Worm (Caenorhabditis elegans): ENCODE measurements around the gene irld-50.

Gene irld-50

ce11 chrII:2903748-2904147, 40.1 kb downstream of the irld-50 start:
- TF ChIP-seq zfh-2 (GFP tag; conservative IDR thresholded peaks at IDR 0.05) = peak; percentile 78; the same call in 1 of the 2 replicates
- TF ChIP-seq lag-1 (GFP tag; IDR thresholded peaks at IDR 0.05) = no peak
- peak; percentile 97 for TF ChIP-seq egrh-3 (GFP tag; IDR thresholded peaks at IDR 0.05)

ce11 chrII:2901158-2901557, 42.7 kb downstream of the irld-50 start:
- TF ChIP-seq attf-3 (GFP tag; conservative IDR thresholded peaks at IDR 0.05) = no peak
- no peak for TF ChIP-seq lag-1 (GFP tag; IDR thresholded peaks at IDR 0.05)
- TF ChIP-seq akir-1 (GFP tag; optimal IDR thresholded peaks at IDR 0.05) = no peak
- TF ChIP-seq F23B12.7 (tag; optimal IDR thresholded peaks at IDR 0.05; ENCODE audit: insufficient read depth) = no peak
- no peak for TF ChIP-seq chd-7 (tag; optimal IDR thresholded peaks at IDR 0.05)
- TF ChIP-seq F57C9.4 (tag; optimal IDR thresholded peaks at IDR 0.05) = no peak
- no peak for TF ChIP-seq pbrm-1 (GFP tag; IDR thresholded peaks at IDR 0.05)
- no peak for TF ChIP-seq cebp-1 (GFP tag; IDR thresholded peaks at IDR 0.05)
- no peak for TF ChIP-seq cebp-1 (tag; optimal IDR thresholded peaks at IDR 0.05)

ce11 chrII:2900248-2900647, 43.6 kb downstream of the irld-50 start, which contains the start of gene ubc-26:
Gene ubc-26 (minus strand): TSS chrII:2900348.
- no peak for TF ChIP-seq nhr-90 (tag; optimal IDR thresholded peaks at IDR 0.05)
- no peak for TF ChIP-seq bed-1 (GFP tag; IDR thresholded peaks at IDR 0.05)
- TF ChIP-seq ZK185.1 (tag; optimal IDR thresholded peaks at IDR 0.05; ENCODE audit: poor library complexity, severe bottlenecking) = no peak
- no peak for TF ChIP-seq lir-1 (GFP tag; conservative IDR thresholded peaks at IDR 0.05)
- no peak for TF ChIP-seq dpl-1 (GFP tag; optimal IDR thresholded peaks at IDR 0.05)
- no peak for TF ChIP-seq K12H6.12 (tag; optimal IDR thresholded peaks at IDR 0.05)
- no peak for TF ChIP-seq ztf-18 (tag; optimal IDR thresholded peaks at IDR 0.05)
- TF ChIP-seq repo-1 (tag; optimal IDR thresholded peaks at IDR 0.05) = no peak
- TF ChIP-seq F23B12.7 (tag; optimal IDR thresholded peaks at IDR 0.05; ENCODE audit: insufficient read depth) = no peak
- TF ChIP-seq madf-8 (GFP tag; conservative IDR thresholded peaks at IDR 0.05) = no peak
- TF ChIP-seq ceh-27 (GFP tag; optimal IDR thresholded peaks at IDR 0.05) = no peak
- no peak for TF ChIP-seq snpc-1.3 (tag; optimal IDR thresholded peaks at IDR 0.05; ENCODE audit: insufficient read depth)
- TF ChIP-seq nhr-27 (tag; optimal IDR thresholded peaks at IDR 0.05) = no peak
- TF ChIP-seq nhr-120 (GFP tag; IDR thresholded peaks at IDR 0.05) = no peak
- no peak for TF ChIP-seq xnd-1 (tag; optimal IDR thresholded peaks at IDR 0.05)
- TF ChIP-seq ceh-40 (GFP tag; IDR thresholded peaks at IDR 0.05) = no peak
- no peak for TF ChIP-seq F10E7.11 (tag; optimal IDR thresholded peaks at IDR 0.05)

- TF ChIP-seq F49E8.2 (tag; optimal IDR thresholded peaks at IDR 0.05; ENCODE audit: insufficient read depth) (no peak), fkh-3 (tag; optimal IDR thresholded peaks at IDR 0.05) (no peak), ZK185.1 (tag; optimal IDR thresholded peaks at IDR 0.05; ENCODE audit: poor library complexity, severe bottlenecking) (no peak), rcor-1 (GFP tag; IDR thresholded peaks at IDR 0.05) (no peak)
Measured at ce11 chrII:2894295-2894694, 49.6 kb downstream of the irld-50 start, which contains the start of gene sqv-2. Gene sqv-2 (minus strand): TSS chrII:2894395.

Measured in whole organism, young adult.